Fruit fly (Drosophila melanogaster): ENCODE results near the gene Pdss2.

Pdss2 gene

dm6 chr3L:21058651-21059050, 30.9 kb downstream of the Pdss2 start (continued):
- no peak for TF ChIP-seq Ptx1 (GFP tag; IDR thresholded peaks at IDR 0.05)
- no peak for TF ChIP-seq ind (GFP tag; optimal IDR thresholded peaks at IDR 0.05)
- no peak for TF ChIP-seq CG11093 (GFP tag; IDR thresholded peaks at IDR 0.05)
- TF ChIP-seq Side (GFP tag; optimal IDR thresholded peaks at IDR 0.05) = no peak
- no peak for TF ChIP-seq B-H1 (GFP tag; IDR thresholded peaks at IDR 0.05)
- TF ChIP-seq pan (optimal IDR thresholded peaks at IDR 0.05) = no peak
- peak in 1 of 2 experiments; percentile 37 for TF ChIP-seq pan (GFP tag; optimal IDR thresholded peaks at IDR 0.05 in 1 of 2, IDR thresholded peaks at IDR 0.05 in 1 of 2)
- TF ChIP-seq Usf (GFP tag; optimal IDR thresholded peaks at IDR 0.05) = no peak
- TF ChIP-seq ttk (GFP tag; IDR thresholded peaks at IDR 0.05) = peak; percentile 8; the same call in 1 of the 2 replicates
- no peak for TF ChIP-seq Dp (GFP tag; optimal IDR thresholded peaks at IDR 0.05)
- TF ChIP-seq ERR (GFP tag; optimal IDR thresholded peaks at IDR 0.05) = no peak
- no peak; the same call in 1 of the 2 replicates for TF ChIP-seq ranshi (GFP tag; IDR thresholded peaks at IDR 0.05)
- TF ChIP-seq CG7556 (GFP tag; optimal IDR thresholded peaks at IDR 0.05) = no peak
- no peak for TF ChIP-seq toy (GFP tag; IDR thresholded peaks at IDR 0.05)
- no peak for TF ChIP-seq bigmax (GFP tag; optimal IDR thresholded peaks at IDR 0.05)
- TF ChIP-seq NFAT (GFP tag; IDR thresholded peaks at IDR 0.05) = peak; percentile 60; the same call in 1 of the 2 replicates
- TF ChIP-seq caup (GFP tag; optimal IDR thresholded peaks at IDR 0.05; ENCODE audit: severe bottlenecking) = peak; percentile 9
- no peak for TF ChIP-seq lbe (GFP tag; optimal IDR thresholded peaks at IDR 0.05)
- TF ChIP-seq CG10431 (GFP tag; optimal IDR thresholded peaks at IDR 0.05) = no peak
- no peak for TF ChIP-seq CG11723 (GFP tag; optimal IDR thresholded peaks at IDR 0.05)
- TF ChIP-seq disco-r (GFP tag; optimal IDR thresholded peaks at IDR 0.05) = no peak
- no peak for TF ChIP-seq CG30020 (tag; optimal IDR thresholded peaks at IDR 0.05)
- 0 out of 3 replicates have a peak, but pooled peaks have one; percentile 7 for TF ChIP-seq knrl (GFP tag; IDR thresholded peaks at IDR 0.05; ENCODE audit: partially characterized antibody)
- TF ChIP-seq CG15601 (tag; optimal IDR thresholded peaks at IDR 0.05) = no peak
- peak; percentile 10 for TF ChIP-seq CG13624 (GFP tag; optimal IDR thresholded peaks at IDR 0.05)
- peak; percentile 90 for TF ChIP-seq Med (GFP tag)
- TF ChIP-seq CG31365 (tag; optimal IDR thresholded peaks at IDR 0.05) = no peak
- peak; percentile 13 for TF ChIP-seq D19A (tag; optimal IDR thresholded peaks at IDR 0.05)
- no peak for TF ChIP-seq bsh (GFP tag; optimal IDR thresholded peaks at IDR 0.05)
- peak; percentile 8 for TF ChIP-seq CG15514 (GFP tag; optimal IDR thresholded peaks at IDR 0.05)
- TF ChIP-seq CG9437 (GFP tag; optimal IDR thresholded peaks at IDR 0.05) = no peak
- TF ChIP-seq Rfx (GFP tag; IDR thresholded peaks at IDR 0.05) = peak; percentile 60
- no peak for TF ChIP-seq Vsx1 (GFP tag; optimal IDR thresholded peaks at IDR 0.05)
- no peak for TF ChIP-seq fu2 (GFP tag; optimal IDR thresholded peaks at IDR 0.05)
- TF ChIP-seq yki (optimal IDR thresholded peaks at IDR 0.05) = peak; percentile 9
- TF ChIP-seq CG12071 (GFP tag; optimal IDR thresholded peaks at IDR 0.05) = peak; percentile 4
- no peak for TF ChIP-seq CG15269 (tag; optimal IDR thresholded peaks at IDR 0.05)
- TF ChIP-seq MESR4 (GFP tag; optimal IDR thresholded peaks at IDR 0.05) = no peak
- no peak for TF ChIP-seq da (GFP tag; optimal IDR thresholded peaks at IDR 0.05)
- no peak for TF ChIP-seq Chrac-16 (GFP tag; optimal IDR thresholded peaks at IDR 0.05)
- no peak for TF ChIP-seq CG6654 (GFP tag; optimal IDR thresholded peaks at IDR 0.05)
- no peak for TF ChIP-seq ewg (GFP tag; optimal IDR thresholded peaks at IDR 0.05)
- TF ChIP-seq Fer2 (tag; optimal IDR thresholded peaks at IDR 0.05) = no peak
- TF ChIP-seq CG6791 (GFP tag; IDR thresholded peaks at IDR 0.05; ENCODE audit: partially characterized antibody) = no peak; the same call in 2 of the 3 replicates
- TF ChIP-seq Xrp1 (GFP tag; IDR thresholded peaks at IDR 0.05) = no peak
- no peak for TF ChIP-seq aop (GFP tag; IDR thresholded peaks at IDR 0.05)
- TF ChIP-seq pfk (GFP tag; optimal IDR thresholded peaks at IDR 0.05) = no peak
- no peak for TF ChIP-seq h (optimal IDR thresholded peaks at IDR 0.05)
- no peak for TF ChIP-seq CG4617 (GFP tag; optimal IDR thresholded peaks at IDR 0.05; ENCODE audit: borderline replicate concordance)
- TF ChIP-seq Sox102F (GFP tag; optimal IDR thresholded peaks at IDR 0.05) = no peak
- TF ChIP-seq CG1647 (GFP tag; optimal IDR thresholded peaks at IDR 0.05) = no peak
- TF ChIP-seq tup (GFP tag; optimal IDR thresholded peaks at IDR 0.05) = no peak
